Worm (Caenorhabditis elegans): ENCODE measurements around the gene eif-2A.

ce11 chrII:10450335-10450734, 33.7 kb downstream of the eif-2A start:
- no peak for TF ChIP-seq tbp1 (GFP tag; optimal IDR thresholded peaks at IDR 0.05)
- TF ChIP-seq Y56A3A.18 (GFP tag; IDR thresholded peaks at IDR 0.05): peak; percentile 5; the same call in 1 of the 2 replicates
- TF ChIP-seq B0336.3 (GFP tag; IDR thresholded peaks at IDR 0.05): peak; percentile 54
- TF ChIP-seq Y53G8AR.9 (GFP tag; conservative IDR thresholded peaks at IDR 0.05): no peak
- no peak for TF ChIP-seq attf-6 (GFP tag; IDR thresholded peaks at IDR 0.05)
- TF ChIP-seq madf-10 (tag; optimal IDR thresholded peaks at IDR 0.05): peak; percentile 1
- TF ChIP-seq T26A5.8 (tag; optimal IDR thresholded peaks at IDR 0.05): no peak
- TF ChIP-seq unc-62 (GFP tag; optimal IDR thresholded peaks at IDR 0.05): no peak
- TF ChIP-seq egl-18 (GFP tag; IDR thresholded peaks at IDR 0.05): no peak
- TF ChIP-seq ztf-18 (tag; optimal IDR thresholded peaks at IDR 0.05): no peak
- no peak for TF ChIP-seq snpc-4 (GFP tag; optimal IDR thresholded peaks at IDR 0.05)
- no peak for TF ChIP-seq snpc-4 (tag; optimal IDR thresholded peaks at IDR 0.05)
- no peak for TF ChIP-seq madf-3 (GFP tag; IDR thresholded peaks at IDR 0.05)
